Worm (Caenorhabditis elegans) whole organism, L3 larva: ENCODE measurements around the gene C17E7.9.

Experiments
- ama-1 ChIP-seq: fragments of 150-350 bp; optimal IDR thresholded peaks from 2 replicates; lab custom pipeline; 2018
- ceh-28 ChIP-seq: fragments of 150-350 bp; optimal IDR thresholded peaks from 2 replicates; lab custom pipeline; 2014; ENCODE audit warnings: missing biosample characterization, missing genetic modification reagents, missing genetic modification characterization
- ceh-82 ChIP-seq: fragments of 150-350 bp; optimal IDR thresholded peaks from 2 replicates; lab custom pipeline; 2014; ENCODE audit warnings: missing biosample characterization, missing genetic modification characterization
- ceh-9 ChIP-seq: sonication (generic microtip); optimal IDR thresholded peaks from 2 replicates; lab custom pipeline; 2018; ENCODE audit warnings: missing biosample characterization, missing genetic modification characterization
- elt-3 ChIP-seq, 3 experiments: fragments of 150-350 bp in 1 of 3; sonication (generic microtip) in 2 of 3; optimal IDR thresholded peaks; 2 replicates in 2 of 3; 4 replicates in 1 of 3; lab custom pipeline; 2014 to 2017; ENCODE audit warnings: missing biosample characterization in 3 of 3, missing genetic modification characterization in 3 of 3
- nfya-1 ChIP-seq: sonication (generic microtip); optimal IDR thresholded peaks from 2 replicates; lab custom pipeline; 2017; ENCODE audit warnings: missing genetic modification characterization, mild to moderate bottlenecking, missing compliant biosample characterization, antibody characterized with exemption, moderate library complexity; ENCODE audit not compliant: insufficient read depth
- nhr-12 ChIP-seq: fragments of 150-350 bp; optimal IDR thresholded peaks from 2 replicates; lab custom pipeline; 2014; ENCODE audit warnings: missing biosample characterization, missing genetic modification characterization
- nhr-237 ChIP-seq: fragments of 150-350 bp; optimal IDR thresholded peaks from 2 replicates; lab custom pipeline; 2014; ENCODE audit warnings: missing biosample characterization, missing genetic modification characterization
- nhr-77 ChIP-seq: fragments of 150-350 bp; optimal IDR thresholded peaks from 2 replicates; lab custom pipeline; 2014; ENCODE audit warnings: missing biosample characterization, missing genetic modification characterization
- pha-4 ChIP-seq: fragments of 150-350 bp; optimal IDR thresholded peaks from 2 replicates; lab custom pipeline; 2014; ENCODE audit warnings: missing biosample characterization, missing genetic modification reagents, missing genetic modification characterization
- skn-1 ChIP-seq: fragments of 150-350 bp; optimal IDR thresholded peaks from 2 replicates; lab custom pipeline; 2014; ENCODE audit warnings: missing biosample characterization, missing genetic modification characterization
- tbx-2 ChIP-seq: sonication (generic microtip); optimal IDR thresholded peaks from 2 replicates; lab custom pipeline; 2016; ENCODE audit warnings: mild to moderate bottlenecking, missing genetic modification characterization, missing compliant biosample characterization
- zag-1 ChIP-seq: fragments of 150-350 bp; optimal IDR thresholded peaks from 2 replicates; lab custom pipeline; 2014; ENCODE audit warnings: missing biosample characterization, missing genetic modification characterization

DNA sequence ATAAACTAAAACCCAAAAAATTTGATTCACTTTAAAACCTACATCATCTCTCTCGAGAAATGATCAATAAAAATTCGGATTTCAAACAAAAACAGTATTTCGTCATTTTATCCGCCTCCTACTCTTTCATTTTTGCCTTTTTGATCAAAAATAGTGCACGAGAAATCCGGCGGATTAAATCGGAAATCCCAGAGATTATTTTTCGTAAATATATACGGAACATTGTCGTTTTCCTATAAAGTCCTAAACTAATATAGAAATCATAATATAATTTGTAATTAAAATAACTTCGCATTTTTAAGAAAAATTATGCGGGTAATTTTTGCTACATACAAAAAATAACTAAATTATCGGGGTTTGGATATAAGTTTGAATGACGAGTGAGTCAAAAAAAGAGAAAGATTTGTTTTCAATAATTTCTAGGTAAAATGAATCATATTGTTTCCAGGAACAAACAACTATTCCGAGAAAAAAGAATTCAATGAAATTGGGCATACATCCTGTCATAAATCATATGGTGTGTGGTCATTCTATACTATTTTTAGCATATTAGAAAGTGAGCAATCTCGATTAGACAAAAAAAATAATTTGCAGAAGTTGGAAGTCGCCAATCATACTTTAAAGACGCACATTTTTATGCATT lies 16.4 kb downstream of the C17E7.9 start, which contains the start of gene nhr-158:
- TF ChIP-seq nfya-1 (tag; lab: Kevin White, UChicago) (no peak), ceh-82 (tag; lab: Kevin White, UChicago) (no peak), ama-1 (lab: Kevin White, UChicago) (no peak), nhr-77 (tag; lab: Kevin White, UChicago) (no peak), elt-3 (tag; optimal IDR thresholded peaks at IDR 0.05; lab: Kevin White, UChicago) (no peak), ceh-9 (tag; lab: Kevin White, UChicago) (no peak), tbx-2 (tag; lab: Kevin White, UChicago) (no peak), ceh-28 (tag; lab: Kevin White, UChicago) (no peak), skn-1 (peak; percentile 6), zag-1 (tag; lab: Kevin White, UChicago) (no peak), pha-4 (tag; lab: Kevin White, UChicago) (no peak), nhr-237 (tag; lab: Kevin White, UChicago) (no peak), nhr-12 (tag; lab: Kevin White, UChicago) (no peak)
